Fruit fly (Drosophila melanogaster): Measurements from ENCODE around the gene CG15209.
A peak's percentile ranks its signal among the peaks of the same experiment; 100 is the strongest.

DNA sequence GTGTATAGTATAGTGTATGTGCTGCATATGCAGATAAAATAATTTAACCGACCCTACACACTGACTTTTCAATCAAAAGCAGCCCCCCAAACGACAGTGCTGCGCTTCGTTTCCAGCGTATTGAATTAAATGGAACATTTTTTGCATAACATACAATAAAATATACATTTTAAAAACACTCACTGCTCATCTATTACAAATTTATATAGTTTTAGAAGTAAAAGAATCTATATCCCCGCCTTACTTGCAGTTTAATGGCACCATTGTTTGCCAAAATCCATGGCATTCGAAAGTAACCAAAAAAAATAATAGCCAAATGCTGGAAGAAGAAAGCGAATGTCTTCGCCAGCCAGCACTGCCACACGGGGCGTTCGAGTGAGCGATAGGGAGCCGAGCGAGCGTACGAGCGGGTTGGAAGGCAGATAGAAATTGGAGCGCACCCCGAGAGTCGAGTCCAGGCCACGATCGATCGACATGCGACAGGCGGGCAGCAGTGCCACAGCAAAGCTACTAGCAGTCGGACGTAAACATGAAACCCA lies at the start of gene CG15209:
- no peak for TF ChIP-seq Rel (GFP tag; optimal IDR thresholded peaks at IDR 0.05)
- TF ChIP-seq Rel (tag; optimal IDR thresholded peaks at IDR 0.05) = no peak
- no peak for TF ChIP-seq usp (GFP tag; optimal IDR thresholded peaks at IDR 0.05)
- TF ChIP-seq brk (GFP tag; optimal IDR thresholded peaks at IDR 0.05) = no peak
- TF ChIP-seq psq (GFP tag; optimal IDR thresholded peaks at IDR 0.05) = no peak
- peak; percentile 2 for TF ChIP-seq br (GFP tag; optimal IDR thresholded peaks at IDR 0.05)
- peak; percentile 2 for TF ChIP-seq h (GFP tag; optimal IDR thresholded peaks at IDR 0.05)
- no peak for TF ChIP-seq Abd-B (GFP tag; optimal IDR thresholded peaks at IDR 0.05)

All from whole organism, wandering third instar larva.